Worm (Caenorhabditis elegans): ENCODE measurements around the gene ZK721.4.

- TF ChIP-seq pha-4 (tag; optimal IDR thresholded peaks at IDR 0.05) (no peak), nhr-25 (tag; optimal IDR thresholded peaks at IDR 0.05) (no peak), unc-62 (GFP tag; optimal IDR thresholded peaks at IDR 0.05) (no peak), skn-1 (tag; optimal IDR thresholded peaks at IDR 0.05) (no peak)
Measured at ce11 chrX:8786687-8787086, 8.0 kb downstream of the ZK721.4 start.
